Fruit fly (Drosophila melanogaster) whole organism, pupa: ENCODE results near the gene CG31178.

Experiments
- CG12605 ChIP-seq: fragments of 200-800 bp; sonication (Bioruptor generic); IDR thresholded peaks from 2 replicates; pipeline ENCODE4 v1.3.6; 2022; ENCODE audit warnings: missing biosample characterization, missing genetic modification characterization
- CG14655 ChIP-seq: fragments of 200-800 bp; sonication (Bioruptor generic); optimal IDR thresholded peaks from 3 replicates; lab custom pipeline; 2017; ENCODE audit warnings: mild to moderate bottlenecking, missing biosample characterization, missing genetic modification reagents, missing genetic modification characterization
- CG15710 ChIP-seq: fragments of 200-800 bp; sonication (Bioruptor generic); optimal IDR thresholded peaks from 2 replicates; lab custom pipeline; 2018; ENCODE audit warnings: missing biosample characterization, mild to moderate bottlenecking, missing genetic modification characterization, moderate library complexity
- CG17806 ChIP-seq: fragments of 200-800 bp; sonication (Bioruptor generic); optimal IDR thresholded peaks from 2 replicates; lab custom pipeline; 2018; ENCODE audit warnings: missing biosample characterization, mild to moderate bottlenecking, missing genetic modification characterization, moderate library complexity
- CG32121 ChIP-seq: fragments of 200-800 bp; sonication (Bioruptor generic); IDR thresholded peaks from 2 replicates; pipeline ENCODE4 v1.3.6; 2022; ENCODE audit warnings: missing biosample characterization, missing genetic modification characterization
- CG34367 ChIP-seq: fragments of 200-800 bp; sonication (Bioruptor generic); optimal IDR thresholded peaks from 2 replicates; lab custom pipeline; 2018; ENCODE audit warnings: missing biosample characterization, mild to moderate bottlenecking, missing genetic modification characterization
- CG4496 ChIP-seq: fragments of 200-800 bp; sonication (Bioruptor generic); IDR thresholded peaks from 3 replicates; pipeline ENCODE4 v1.3.6; 2022; ENCODE audit warnings: missing biosample characterization, missing genetic modification characterization
- D1 ChIP-seq: fragments of 200-800 bp; sonication (Bioruptor generic); optimal IDR thresholded peaks from 2 replicates; lab custom pipeline; 2018; ENCODE audit warnings: missing biosample characterization, mild to moderate bottlenecking, missing genetic modification characterization, moderate library complexity
- EcR ChIP-seq: fragments of 200-800 bp; sonication (Bioruptor generic); optimal IDR thresholded peaks from 3 replicates; lab custom pipeline; 2019; ENCODE audit warnings: missing biosample characterization, missing genetic modification characterization, mild to moderate bottlenecking, moderate library complexity, missing genetic modification reagents
- Ets98B ChIP-seq: fragments of 200-800 bp; sonication (Bioruptor generic); IDR thresholded peaks from 2 replicates; pipeline ENCODE4 v1.3.6; 2022; ENCODE audit warnings: missing biosample characterization, missing genetic modification characterization
- Pif1B ChIP-seq: fragments of 200-800 bp; sonication (Bioruptor generic); optimal IDR thresholded peaks from 3 replicates; lab custom pipeline; 2016; ENCODE audit warnings: missing biosample characterization, missing genetic modification characterization
- Snoo ChIP-seq: fragments of 200-800 bp; sonication (Bioruptor generic); optimal IDR thresholded peaks from 3 replicates; lab custom pipeline; 2017; ENCODE audit warnings: missing biosample characterization, mild to moderate bottlenecking, missing genetic modification characterization, inconsistent platforms

DNA sequence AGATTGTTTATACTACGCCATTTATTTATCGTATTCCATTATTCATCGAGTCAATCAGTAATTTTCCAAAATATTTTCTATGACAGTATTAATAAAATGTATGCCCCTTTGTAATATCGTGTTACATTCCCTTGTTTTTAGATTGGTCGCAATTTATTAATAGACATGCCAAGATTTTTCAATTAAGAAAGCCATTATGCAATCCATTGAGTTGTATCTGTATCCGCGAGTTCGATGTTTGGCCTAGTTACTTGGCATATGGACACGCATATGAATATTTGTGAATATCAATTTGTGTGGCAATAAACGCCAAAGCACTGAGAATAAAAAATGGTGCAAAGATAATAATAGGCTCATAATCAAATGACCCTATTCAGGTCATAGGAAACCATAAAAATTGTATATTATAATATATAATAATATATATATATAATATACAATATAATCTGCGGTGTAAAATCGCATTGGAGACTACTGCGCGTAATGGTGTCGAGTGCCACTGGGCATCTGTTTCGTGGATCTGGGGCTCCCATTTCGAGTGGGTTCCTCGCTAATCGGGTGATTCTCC, 9.6 kb upstream of the CG31178 start:
- no peak for TF ChIP-seq EcR (GFP tag; lab: Kevin White, UChicago)
- no peak for TF ChIP-seq CG34367 (tag; lab: Kevin White, UChicago)
- TF ChIP-seq CG32121 (GFP tag; lab: Robert Waterston, UW): 0 out of 2 replicates have a peak, but pooled peaks have one; percentile 23
- TF ChIP-seq D1 (tag; lab: Kevin White, UChicago): no peak
- TF ChIP-seq Pif1B (GFP tag; lab: Kevin White, UChicago): no peak
- TF ChIP-seq Ets98B (GFP tag; lab: Robert Waterston, UW): no peak
- no peak for TF ChIP-seq CG12605 (GFP tag; lab: Robert Waterston, UW)
- no peak for TF ChIP-seq CG17806 (tag; lab: Kevin White, UChicago)
- TF ChIP-seq CG4496 (GFP tag; lab: Robert Waterston, UW): no peak
- no peak for TF ChIP-seq CG15710
- peak; percentile 16 for TF ChIP-seq CG14655 (GFP tag; lab: Kevin White, UChicago)
- TF ChIP-seq Snoo (tag; lab: Kevin White, UChicago): no peak
